Fruit fly (Drosophila melanogaster): ENCODE measurements around the gene CG11655.
A peak's percentile ranks its signal among the peaks of the same experiment; 100 is the strongest.

Gene CG11655

DNA sequence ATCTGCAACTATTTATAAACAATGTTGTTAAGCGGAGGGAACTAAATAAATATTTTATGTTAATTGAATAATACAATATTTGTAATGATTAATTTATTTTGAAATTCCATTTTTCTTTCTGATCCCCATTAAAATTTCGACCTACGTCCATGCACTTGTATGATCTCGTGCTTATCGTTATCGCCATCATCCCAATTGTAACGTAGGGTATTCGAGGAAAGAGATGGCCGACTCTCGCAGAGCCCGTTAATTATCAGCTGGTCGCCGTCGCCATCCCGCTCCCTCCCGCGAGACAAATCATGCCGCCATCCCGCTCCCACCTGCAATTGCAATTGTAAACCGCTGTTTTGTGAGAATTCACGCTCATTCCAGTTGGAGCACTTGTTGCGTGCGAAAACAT lies at the start of gene CG11655 (continued):
- TF ChIP-seq fkh (GFP tag; optimal IDR thresholded peaks at IDR 0.05): no peak
- TF ChIP-seq CG16779 (tag; optimal IDR thresholded peaks at IDR 0.05): no peak
- TF ChIP-seq Eip75B (GFP tag; optimal IDR thresholded peaks at IDR 0.05): peak; percentile 47
- peak; percentile 50 for TF ChIP-seq pdm3 (GFP tag; optimal IDR thresholded peaks at IDR 0.05)
- no peak for TF ChIP-seq Met (GFP tag; optimal IDR thresholded peaks at IDR 0.05)
- peak; percentile 60 for TF ChIP-seq lz (GFP tag; optimal IDR thresholded peaks at IDR 0.05)
- TF ChIP-seq CG6276 (GFP tag; optimal IDR thresholded peaks at IDR 0.05): no peak

DNA sequence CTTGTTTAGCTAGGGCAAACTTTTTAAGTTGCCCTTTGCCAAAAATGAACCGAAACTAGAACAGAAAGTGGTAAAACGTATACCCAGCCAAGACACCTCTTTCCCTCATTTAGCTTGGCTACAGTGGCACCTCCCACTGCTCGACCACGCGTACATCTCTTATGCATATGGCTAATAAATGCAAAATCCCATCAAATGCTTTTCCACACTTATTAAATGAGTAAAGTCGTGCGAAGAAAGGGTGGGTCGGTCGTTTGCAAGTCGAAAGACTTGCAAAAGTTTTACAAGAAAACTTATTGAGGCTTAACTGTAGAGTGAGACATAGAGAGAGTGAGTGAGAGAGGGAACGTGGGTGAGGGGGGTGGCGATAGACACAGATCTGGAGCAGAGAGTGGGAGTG lies 46.5 kb upstream of the CG11655 start:
- no peak for TF ChIP-seq spab (GFP tag; optimal IDR thresholded peaks at IDR 0.05)
- no peak for TF ChIP-seq CG11762 (GFP tag; optimal IDR thresholded peaks at IDR 0.05; ENCODE audit: insufficient read depth)
- no peak for TF ChIP-seq CG6276 (GFP tag; optimal IDR thresholded peaks at IDR 0.05)
- no peak for TF ChIP-seq CG11902 (GFP tag; optimal IDR thresholded peaks at IDR 0.05)
- no peak for TF ChIP-seq CG7368 (GFP tag; optimal IDR thresholded peaks at IDR 0.05)
- no peak for TF ChIP-seq achi (GFP tag; optimal IDR thresholded peaks at IDR 0.05)
- TF ChIP-seq CG6854 (GFP tag; optimal IDR thresholded peaks at IDR 0.05): no peak
- TF ChIP-seq Eip78C (GFP tag): no peak
- no peak for TF ChIP-seq cyc (GFP tag; optimal IDR thresholded peaks at IDR 0.05)
- no peak for TF ChIP-seq topi (GFP tag; optimal IDR thresholded peaks at IDR 0.05)
- no peak for TF ChIP-seq Smox (GFP tag; optimal IDR thresholded peaks at IDR 0.05)
- TF ChIP-seq CG32006 (GFP tag; optimal IDR thresholded peaks at IDR 0.05): no peak

DNA sequence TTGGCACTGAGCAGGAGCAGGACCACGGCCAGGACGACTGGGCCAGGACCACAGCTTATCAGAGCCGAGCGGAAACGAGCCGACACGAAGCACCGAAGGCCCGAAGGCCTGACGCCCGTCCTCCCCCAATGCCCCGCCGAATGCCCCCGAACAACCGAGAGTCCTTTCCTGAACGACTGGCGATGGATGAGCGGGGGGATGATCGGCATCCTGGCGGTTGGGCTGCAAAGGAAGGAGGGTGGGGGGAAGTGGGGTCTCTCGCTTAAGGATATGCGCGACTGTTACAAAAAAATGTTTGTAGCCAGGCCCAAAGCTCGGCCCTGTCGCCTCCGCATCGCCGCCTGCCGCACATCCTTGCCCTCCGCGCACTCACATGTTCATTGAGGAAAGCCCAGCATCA lies 12.0 kb upstream of the CG11655 start, which contains the start of gene Cngl:
TSS of gene Cngl (minus strand) at position 8 of the 400 bp plus-strand sequence.
- TF ChIP-seq CG16779 (tag; optimal IDR thresholded peaks at IDR 0.05) (no peak), CG1621 (tag; optimal IDR thresholded peaks at IDR 0.05) (no peak), eg (GFP tag; IDR thresholded peaks at IDR 0.05) (no peak), Ets21C (GFP tag; optimal IDR thresholded peaks at IDR 0.05) (no peak)

DNA sequence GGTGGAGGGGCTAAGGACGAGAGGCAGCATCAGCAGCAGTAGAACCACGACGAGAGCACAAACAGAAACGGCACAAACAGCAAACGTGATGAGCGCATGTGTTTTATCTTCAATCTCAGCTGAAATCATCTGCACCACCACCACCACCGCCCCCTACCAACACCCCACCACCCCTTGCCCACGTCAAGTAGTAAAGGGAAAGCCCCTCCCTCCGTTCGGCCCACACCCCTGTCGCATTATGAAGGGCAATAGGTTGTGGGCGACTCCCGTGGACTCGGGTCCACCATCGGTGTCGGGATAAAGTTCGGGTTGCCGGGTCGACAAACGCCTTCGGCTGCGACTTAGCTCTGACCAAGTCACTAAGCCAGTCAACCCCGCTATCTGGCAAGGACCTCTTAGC lies 9.8 kb upstream of the CG11655 start:
- TF ChIP-seq CG3919 (GFP tag; optimal IDR thresholded peaks at IDR 0.05) (no peak), Ets21C (GFP tag; optimal IDR thresholded peaks at IDR 0.05) (no peak), CG6854 (GFP tag; optimal IDR thresholded peaks at IDR 0.05) (no peak), CG11762 (GFP tag; optimal IDR thresholded peaks at IDR 0.05; ENCODE audit: insufficient read depth) (no peak)

DNA sequence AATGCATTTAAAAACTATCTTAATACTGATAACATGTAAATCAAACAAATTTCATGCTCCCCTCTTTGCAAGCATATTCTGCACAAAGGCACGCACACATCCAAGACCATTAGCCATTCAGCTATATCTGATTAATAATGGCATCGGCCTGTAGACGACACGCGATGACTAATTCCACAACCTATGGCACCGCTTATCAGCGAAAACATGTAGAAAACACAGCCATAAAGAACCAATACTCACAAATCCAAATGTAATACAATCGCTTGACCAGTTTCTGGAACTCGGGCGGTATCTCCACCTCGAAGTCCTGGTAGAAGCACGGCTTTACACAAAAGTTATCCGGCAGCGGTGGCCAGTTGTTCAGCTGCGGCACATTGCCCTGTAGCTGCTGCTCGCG lies 5.1 kb upstream of the CG11655 start:
- no peak for TF ChIP-seq salr (GFP tag; optimal IDR thresholded peaks at IDR 0.05)
- no peak for TF ChIP-seq CG8119 (GFP tag; IDR thresholded peaks at IDR 0.05)
- peak; percentile 92 for TF ChIP-seq svp (GFP tag)
- TF ChIP-seq CG11294 (GFP tag; IDR thresholded peaks at IDR 0.05): no peak
- TF ChIP-seq Sox102F (GFP tag; optimal IDR thresholded peaks at IDR 0.05): no peak
- no peak for TF ChIP-seq eg (GFP tag; IDR thresholded peaks at IDR 0.05)
- no peak for TF ChIP-seq Ets96B (tag; optimal IDR thresholded peaks at IDR 0.05)
- no peak for TF ChIP-seq CG11762 (GFP tag; optimal IDR thresholded peaks at IDR 0.05; ENCODE audit: insufficient read depth)

DNA sequence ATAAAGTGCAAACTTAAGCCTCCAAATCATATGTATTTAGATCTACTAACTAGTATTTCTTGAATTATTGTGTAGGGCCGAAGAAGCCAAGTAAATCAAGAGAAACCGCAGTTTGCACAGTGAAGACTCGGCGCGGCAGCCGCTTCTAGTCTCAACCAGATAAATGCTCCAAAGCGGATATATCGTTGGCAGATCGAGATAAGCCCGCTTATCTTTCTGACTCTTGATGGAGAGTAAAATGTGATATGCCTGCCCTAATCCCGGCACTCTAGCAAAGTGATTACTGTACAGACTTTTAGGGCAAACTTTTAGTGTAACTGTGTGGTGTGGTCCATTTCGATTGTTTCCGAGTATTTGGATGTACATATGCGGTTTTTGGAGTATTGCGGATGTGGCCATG lies 4.5 kb upstream of the CG11655 start:
- peak; percentile 1 for TF ChIP-seq CG4318 (GFP tag; optimal IDR thresholded peaks at IDR 0.05)
- peak; percentile 17; the same call in 1 of the 2 replicates for TF ChIP-seq CG15336 (GFP tag; IDR thresholded peaks at IDR 0.05)
- no peak for TF ChIP-seq CG34406 (GFP tag; optimal IDR thresholded peaks at IDR 0.05)
- peak; percentile 34; the same call in 1 of the 3 replicates for TF ChIP-seq CG6163 (GFP tag; IDR thresholded peaks at IDR 0.05)
- TF ChIP-seq dsx (GFP tag; optimal IDR thresholded peaks at IDR 0.05; ENCODE audit: poor library complexity, severe bottlenecking): no peak
- no peak for TF ChIP-seq spab (GFP tag; optimal IDR thresholded peaks at IDR 0.05)
- TF ChIP-seq pdm3 (GFP tag; optimal IDR thresholded peaks at IDR 0.05): no peak
- no peak for TF ChIP-seq Hr38 (GFP tag; optimal IDR thresholded peaks at IDR 0.05)
- TF ChIP-seq eg (GFP tag; IDR thresholded peaks at IDR 0.05): peak; percentile 32; the same call in 1 of the 3 replicates
- TF ChIP-seq Smox (GFP tag; optimal IDR thresholded peaks at IDR 0.05): no peak
- no peak for TF ChIP-seq CG16779 (tag; optimal IDR thresholded peaks at IDR 0.05)
- TF ChIP-seq ss (GFP tag; optimal IDR thresholded peaks at IDR 0.05): no peak
- TF ChIP-seq topi (GFP tag; optimal IDR thresholded peaks at IDR 0.05): no peak
- peak; percentile 3 for TF ChIP-seq Sox15 (GFP tag; optimal IDR thresholded peaks at IDR 0.05)
- no peak for TF ChIP-seq CG3919 (GFP tag; optimal IDR thresholded peaks at IDR 0.05)
- TF ChIP-seq Ets96B (tag; optimal IDR thresholded peaks at IDR 0.05): no peak
- TF ChIP-seq svp (GFP tag): peak; percentile 50
- peak; percentile 36 for TF ChIP-seq OdsH (GFP tag; optimal IDR thresholded peaks at IDR 0.05)
- no peak for TF ChIP-seq dac (GFP tag; optimal IDR thresholded peaks at IDR 0.05)
- TF ChIP-seq CG6792 (GFP tag; optimal IDR thresholded peaks at IDR 0.05): no peak
- peak; percentile 2 for TF ChIP-seq cyc (GFP tag; optimal IDR thresholded peaks at IDR 0.05)
- TF ChIP-seq Hr39 (GFP tag; optimal IDR thresholded peaks at IDR 0.05): peak; percentile 12
- no peak for TF ChIP-seq CG11294 (GFP tag; IDR thresholded peaks at IDR 0.05)
- TF ChIP-seq Met (GFP tag; optimal IDR thresholded peaks at IDR 0.05): no peak
- TF ChIP-seq CG32006 (GFP tag; optimal IDR thresholded peaks at IDR 0.05): peak; percentile 30
- no peak for TF ChIP-seq CG10631 (GFP tag; optimal IDR thresholded peaks at IDR 0.05)

All from whole organism, prepupa.